Fruit fly (Drosophila melanogaster): ENCODE results near the gene vig.

Gene vig

DNA sequence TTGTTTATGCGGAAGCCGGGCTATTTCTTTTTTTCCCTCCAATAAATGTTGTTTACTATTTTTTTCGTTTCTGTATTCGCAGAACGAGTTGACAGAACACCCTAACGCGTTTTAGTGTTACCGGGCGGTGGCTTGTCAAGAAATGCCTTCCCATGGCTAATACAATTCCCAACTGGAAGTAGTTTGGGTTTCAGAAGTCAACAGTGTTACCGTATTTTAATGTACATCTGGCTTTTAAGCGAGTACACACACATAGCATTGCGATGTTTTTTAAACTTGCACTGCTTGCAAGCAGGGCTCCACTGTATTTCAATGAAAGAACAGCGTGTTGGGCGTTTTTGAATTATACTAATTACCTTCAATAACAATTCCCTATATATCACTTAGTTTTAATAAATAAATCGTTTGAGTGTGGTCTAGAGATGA is 9.5 kb downstream of the vig start, which contains the start of gene TfIIS (continued):
- TF ChIP-seq eyg (GFP tag; optimal IDR thresholded peaks at IDR 0.05) (no peak), D (optimal IDR thresholded peaks at IDR 0.05) (no peak), D (GFP tag; optimal IDR thresholded peaks at IDR 0.05) (no peak), CG15269 (tag; optimal IDR thresholded peaks at IDR 0.05) (no peak), CG4617 (GFP tag; optimal IDR thresholded peaks at IDR 0.05; ENCODE audit: borderline replicate concordance) (peak; percentile 70), CG9215 (GFP tag; IDR thresholded peaks at IDR 0.05) (no peak), CG12391 (tag; optimal IDR thresholded peaks at IDR 0.05) (peak; percentile 28), NC2α (GFP tag; optimal IDR thresholded peaks at IDR 0.05) (no peak), CG10543 (GFP tag; optimal IDR thresholded peaks at IDR 0.05) (no peak), disco-r (GFP tag; optimal IDR thresholded peaks at IDR 0.05) (no peak), pum (GFP tag; optimal IDR thresholded peaks at IDR 0.05) (no peak), CG2116 (GFP tag; optimal IDR thresholded peaks at IDR 0.05) (peak; percentile 30), tin (GFP tag; optimal IDR thresholded peaks at IDR 0.05) (no peak), Dp (GFP tag; optimal IDR thresholded peaks at IDR 0.05) (peak; percentile 74), amos (GFP tag; IDR thresholded peaks at IDR 0.05; ENCODE audit: partially characterized antibody) (peak; percentile 66), dan (GFP tag; IDR thresholded peaks at IDR 0.05) (no peak), CG9609 (GFP tag; optimal IDR thresholded peaks at IDR 0.05) (no peak), CG30020 (tag; optimal IDR thresholded peaks at IDR 0.05) (no peak), abd-A (tag; optimal IDR thresholded peaks at IDR 0.05) (peak; percentile 73)

- no peak for TF ChIP-seq Gug (GFP tag; IDR thresholded peaks at IDR 0.05)
- TF ChIP-seq CG34422 (GFP tag; IDR thresholded peaks at IDR 0.05) = peak; percentile 10; the same call in 1 of the 3 replicates
- TF ChIP-seq gsb-n (tag; optimal IDR thresholded peaks at IDR 0.05) = no peak
- TF ChIP-seq CG14014 (GFP tag; IDR thresholded peaks at IDR 0.05) = no peak
- TF ChIP-seq CG3847 (GFP tag; IDR thresholded peaks at IDR 0.05) = no peak
- 0 out of 2 replicates have a peak, but pooled peaks have one; percentile 16 for TF ChIP-seq Dref (GFP tag; IDR thresholded peaks at IDR 0.05)
- no peak for TF ChIP-seq trem (tag; optimal IDR thresholded peaks at IDR 0.05)
- peak; percentile 55 for TF ChIP-seq exex (tag; optimal IDR thresholded peaks at IDR 0.05)
- TF ChIP-seq az2 (GFP tag; optimal IDR thresholded peaks at IDR 0.05) = no peak
- TF ChIP-seq Fer1 (GFP tag; optimal IDR thresholded peaks at IDR 0.05) = no peak
- TF ChIP-seq dpn (GFP tag; optimal IDR thresholded peaks at IDR 0.05) = no peak
- no peak for TF ChIP-seq CG6175 (GFP tag; IDR thresholded peaks at IDR 0.05)
These were observed 11.1 kb downstream of the vig start for dm6 chr2L:15059000-15059399.

dm6 chr2L:15058118-15058402 is 12.1 kb downstream of the vig start, which contains the start of gene CG33679:
Gene CG33679 (plus strand): TSS chr2L:15058303.
- TF ChIP-seq CG9797 (GFP tag; optimal IDR thresholded peaks at IDR 0.05) (peak; percentile 38), Med (GFP tag) (peak; percentile 26), stwl (tag; optimal IDR thresholded peaks at IDR 0.05) (peak; percentile 26), Nf-YA (GFP tag; IDR thresholded peaks at IDR 0.05) (no peak), CG1603 (tag; optimal IDR thresholded peaks at IDR 0.05) (no peak), sens (GFP tag) (peak; percentile 50)

All from whole organism, embryonic.